Worm (Caenorhabditis elegans) whole organism, L1 larva: ENCODE measurements around the gene F41E6.17.

Experiments
- C16A3.4 ChIP-seq: fragments of 150-350 bp; optimal IDR thresholded peaks from 2 replicates; lab custom pipeline; 2014; ENCODE audit warnings: missing biosample characterization, missing genetic modification characterization
- F16B12.6 ChIP-seq: fragments of 150-350 bp; optimal IDR thresholded peaks from 2 replicates; lab custom pipeline; 2014; ENCODE audit warnings: missing biosample characterization, missing genetic modification characterization
- aha-1 ChIP-seq: fragments of 150-350 bp; optimal IDR thresholded peaks from 2 replicates; lab custom pipeline; 2014; ENCODE audit warnings: missing biosample characterization, missing genetic modification characterization
- alr-1 ChIP-seq: fragments of 200-800 bp; sonication (Bioruptor generic); optimal IDR thresholded peaks from 2 replicates; lab custom pipeline; 2018; ENCODE audit warnings: borderline replicate concordance, mild to moderate bottlenecking, missing genetic modification characterization, missing compliant biosample characterization
- ama-1 ChIP-seq: fragments of 150-350 bp; optimal IDR thresholded peaks from 2 replicates; lab custom pipeline; 2014
- blmp-1 ChIP-seq: fragments of 150-350 bp; optimal IDR thresholded peaks from 2 replicates; lab custom pipeline; 2014; ENCODE audit warnings: missing biosample characterization, missing genetic modification characterization
- ceh-88 ChIP-seq: fragments of 200-800 bp; sonication (Bioruptor generic); IDR thresholded peaks from 2 replicates; pipeline ENCODE4 v1.3.6; 2022; ENCODE audit warnings: missing genetic modification characterization, missing compliant biosample characterization
- ceh-90 ChIP-seq: sonication (generic microtip); optimal IDR thresholded peaks from 2 replicates; lab custom pipeline; 2016; ENCODE audit warnings: missing genetic modification characterization, missing compliant biosample characterization
- ces-1 ChIP-seq: fragments of 150-350 bp; optimal IDR thresholded peaks from 2 replicates; lab custom pipeline; 2014; ENCODE audit warnings: missing biosample characterization, missing genetic modification reagents, missing genetic modification characterization
- efl-1 ChIP-seq, 4 experiments: fragments of 150-350 bp; optimal IDR thresholded peaks in 3 of 4; peaks in 1 of 4; 1 replicate in 1 of 4; 2 replicates in 3 of 4; lab custom pipeline; 2014; ENCODE audit warnings: missing biosample characterization in 2 of 4, missing genetic modification characterization in 2 of 4, missing genetic modification reagents in 2 of 4
- efl-3 ChIP-seq: fragments of 200-800 bp; sonication (Bioruptor generic); optimal IDR thresholded peaks from 2 replicates; lab custom pipeline; 2018; ENCODE audit warnings: mild to moderate bottlenecking, missing genetic modification characterization, missing compliant biosample characterization
- egl-27 ChIP-seq, 2 experiments: fragments of 150-350 bp in 1 of 2; sonication (generic microtip); optimal IDR thresholded peaks; 3 replicates each; lab custom pipeline; 2017 to 2018; ENCODE audit warnings: missing biosample characterization in 2 of 2, missing genetic modification characterization in 2 of 2, missing genetic modification reagents in 2 of 2
- elt-2 ChIP-seq: sonication (generic microtip); optimal IDR thresholded peaks from 2 replicates; lab custom pipeline; 2016; ENCODE audit warnings: missing genetic modification characterization, mild to moderate bottlenecking, inconsistent platforms, missing compliant biosample characterization, missing genetic modification reagents
- elt-3 ChIP-seq, 6 experiments: fragments of 150-350 bp in 1 of 6; sonication (generic microtip); optimal IDR thresholded peaks; 2 replicates each; lab custom pipeline; 2017 to 2018; ENCODE audit warnings: missing biosample characterization in 6 of 6, missing genetic modification characterization in 6 of 6, inconsistent platforms in 1 of 6
- ets-5 ChIP-seq: fragments of 200-800 bp; sonication (Bioruptor generic); IDR thresholded peaks from 2 replicates; pipeline ENCODE4 v1.3.6; 2022; ENCODE audit warnings: missing genetic modification characterization, missing compliant biosample characterization
- fkh-10 ChIP-seq: sonication (generic microtip); optimal IDR thresholded peaks from 2 replicates; lab custom pipeline; 2017; ENCODE audit warnings: missing biosample characterization, missing genetic modification reagents, missing genetic modification characterization
- fos-1 ChIP-seq: fragments of 150-350 bp; optimal IDR thresholded peaks from 2 replicates; lab custom pipeline; 2014; ENCODE audit warnings: missing biosample characterization, missing genetic modification characterization
- grh-1 ChIP-seq: fragments of 200-800 bp; sonication (Bioruptor generic); IDR thresholded peaks from 2 replicates; pipeline ENCODE4 v1.3.6; 2022; ENCODE audit warnings: missing genetic modification reagents, missing genetic modification characterization, missing compliant biosample characterization
- hlh-4 ChIP-seq: sonication (generic microtip); optimal IDR thresholded peaks from 2 replicates; lab custom pipeline; 2016; ENCODE audit warnings: mild to moderate bottlenecking, missing genetic modification characterization, missing compliant biosample characterization
- irx-1 ChIP-seq: sonication (generic microtip); optimal IDR thresholded peaks from 2 replicates; lab custom pipeline; 2016; ENCODE audit warnings: missing genetic modification characterization, missing compliant biosample characterization
- jun-1 ChIP-seq: fragments of 150-350 bp; optimal IDR thresholded peaks from 2 replicates; lab custom pipeline; 2014; ENCODE audit warnings: missing biosample characterization, missing genetic modification reagents, missing genetic modification characterization
- lin-13 ChIP-seq: fragments of 150-350 bp; optimal IDR thresholded peaks from 2 replicates; lab custom pipeline; 2014; ENCODE audit warnings: missing biosample characterization, missing genetic modification reagents, missing genetic modification characterization
- lin-39 ChIP-seq: fragments of 150-350 bp; optimal IDR thresholded peaks from 2 replicates; lab custom pipeline; 2014; ENCODE audit warnings: missing biosample characterization, missing genetic modification reagents, missing genetic modification characterization
- lsy-2 ChIP-seq, 2 experiments: fragments of 150-350 bp; optimal IDR thresholded peaks; 2 replicates each; lab custom pipeline; 2014; ENCODE audit warnings: missing biosample characterization in 2 of 2, missing genetic modification characterization in 2 of 2
- nhr-11 ChIP-seq: fragments of 150-350 bp; optimal IDR thresholded peaks from 2 replicates; lab custom pipeline; 2014; ENCODE audit warnings: missing biosample characterization, missing genetic modification characterization
- nhr-12 ChIP-seq: sonication (generic microtip); optimal IDR thresholded peaks from 2 replicates; lab custom pipeline; 2017; ENCODE audit warnings: missing biosample characterization, missing genetic modification characterization
- nhr-19 ChIP-seq: fragments of 200-800 bp; sonication (Bioruptor generic); conservative IDR thresholded peaks from 2 replicates; pipeline ENCODE4 v1.3.6; 2022; ENCODE audit warnings: missing genetic modification characterization, missing compliant biosample characterization
- nhr-237 ChIP-seq: fragments of 150-350 bp; optimal IDR thresholded peaks from 2 replicates; lab custom pipeline; 2014; ENCODE audit warnings: missing biosample characterization, missing genetic modification characterization
- nhr-28 ChIP-seq: fragments of 150-350 bp; optimal IDR thresholded peaks from 2 replicates; lab custom pipeline; 2014; ENCODE audit warnings: missing biosample characterization, missing genetic modification characterization
- nhr-77 ChIP-seq: fragments of 150-350 bp; optimal IDR thresholded peaks from 2 replicates; lab custom pipeline; 2014; ENCODE audit warnings: missing biosample characterization, missing genetic modification characterization
- nhr-90 ChIP-seq: sonication (generic microtip); optimal IDR thresholded peaks from 2 replicates; lab custom pipeline; 2016; ENCODE audit warnings: mild to moderate bottlenecking, missing genetic modification characterization, missing compliant biosample characterization; ENCODE audit not compliant: poor library complexity
- skn-1 ChIP-seq: fragments of 150-350 bp; optimal IDR thresholded peaks from 2 replicates; lab custom pipeline; 2014; ENCODE audit warnings: missing biosample characterization, missing genetic modification characterization
- snpc-4 ChIP-seq: fragments of 150-350 bp; optimal IDR thresholded peaks from 2 replicates; lab custom pipeline; 2014; ENCODE audit warnings: missing biosample characterization, missing genetic modification characterization
- snu-23 ChIP-seq: sonication (generic microtip); optimal IDR thresholded peaks from 2 replicates; lab custom pipeline; 2016; ENCODE audit warnings: missing genetic modification characterization, missing compliant biosample characterization
- sox-4 ChIP-seq: sonication (generic microtip); optimal IDR thresholded peaks from 2 replicates; lab custom pipeline; 2016; ENCODE audit warnings: missing genetic modification characterization, missing compliant biosample characterization
- sptf-1 ChIP-seq: fragments of 150-350 bp; optimal IDR thresholded peaks from 2 replicates; lab custom pipeline; 2014; ENCODE audit warnings: missing biosample characterization, missing genetic modification characterization
- sup-37 ChIP-seq: fragments of 200-800 bp; sonication (Bioruptor generic); optimal IDR thresholded peaks from 2 replicates; lab custom pipeline; 2018; ENCODE audit warnings: mild to moderate bottlenecking, missing genetic modification characterization, missing compliant biosample characterization
- swsn-7 ChIP-seq: sonication (generic microtip); optimal IDR thresholded peaks from 2 replicates; lab custom pipeline; 2016; ENCODE audit warnings: missing genetic modification characterization, missing compliant biosample characterization
- tbx-2 ChIP-seq: sonication (generic microtip); optimal IDR thresholded peaks from 2 replicates; lab custom pipeline; 2016; ENCODE audit warnings: missing genetic modification characterization, missing compliant biosample characterization
- unc-130 ChIP-seq: fragments of 150-350 bp; optimal IDR thresholded peaks from 2 replicates; lab custom pipeline; 2017; ENCODE audit warnings: missing biosample characterization, missing genetic modification characterization, inconsistent platforms
- zip-4 ChIP-seq: fragments of 200-800 bp; sonication (Bioruptor generic); optimal IDR thresholded peaks from 2 replicates; lab custom pipeline; 2018; ENCODE audit warnings: mild to moderate bottlenecking, missing genetic modification characterization, moderate library complexity, missing compliant biosample characterization
- ztf-11 ChIP-seq, 2 experiments: sonication (generic microtip); optimal IDR thresholded peaks; 2 replicates each; lab custom pipeline; 2016 to 2017; ENCODE audit warnings: missing genetic modification characterization in 2 of 2, missing biosample characterization in 1 of 2, missing compliant biosample characterization in 1 of 2

F41E6.17 gene

ce11 chrV:8606099-8606696 lies 17.7 kb upstream of the F41E6.17 start, which contains the start of gene vps-60 (continued):
- TF ChIP-seq egl-27 (tag; optimal IDR thresholded peaks at IDR 0.05; lab: Kevin White, UChicago) (peak; percentile 52 to 57), fos-1 (tag; lab: Kevin White, UChicago) (peak; percentile 98), ama-1 (peak; percentile 10), sox-4 (tag; lab: Kevin White, UChicago) (peak; percentile 76), swsn-7 (tag; lab: Kevin White, UChicago) (peak; percentile 94), efl-3 (GFP tag; lab: Kevin White, UChicago) (no peak), nhr-28 (tag; lab: Kevin White, UChicago) (no peak), nhr-77 (tag; lab: Kevin White, UChicago) (peak; percentile 93), grh-1 (GFP tag; lab: Robert Waterston, UW) (peak; percentile 75), ceh-90 (peak; percentile 47), sptf-1 (tag; lab: Kevin White, UChicago) (no peak), C16A3.4 (tag; lab: Kevin White, UChicago) (peak; percentile 90), lin-13 (GFP tag; lab: Kevin White, UChicago) (peak; percentile 89), irx-1 (tag; lab: Kevin White, UChicago) (peak; percentile 79), aha-1 (tag; lab: Kevin White, UChicago) (peak; percentile 22), blmp-1 (tag; lab: Kevin White, UChicago) (peak; percentile 97), snpc-4 (tag; lab: Kevin White, UChicago) (peak; percentile 74), efl-1 (optimal IDR thresholded peaks at IDR 0.05; lab: Kevin White, UChicago) (peak; percentile 84 to 89), efl-1 (GFP tag; optimal IDR thresholded peaks at IDR 0.05 in 1 of 2; lab: Kevin White, UChicago) (peak; percentile 68 to 96), lin-39 (tag; lab: Kevin White, UChicago) (peak; percentile 48), jun-1 (tag; lab: Kevin White, UChicago) (peak; percentile 96), nhr-12 (tag; lab: Kevin White, UChicago) (no peak), F16B12.6 (tag; lab: Kevin White, UChicago) (peak; percentile 10), ztf-11 (tag; optimal IDR thresholded peaks at IDR 0.05; lab: Kevin White, UChicago) (peak in 1 of 2 experiments; percentile 46), unc-130 (peak; percentile 89), skn-1 (tag; lab: Kevin White, UChicago) (peak; percentile 91), tbx-2 (peak; percentile 95), nhr-237 (tag; lab: Kevin White, UChicago) (peak; percentile 84), fkh-10 (peak; percentile 85), zip-4 (GFP tag; lab: Kevin White, UChicago) (peak; percentile 55), lsy-2 (tag; optimal IDR thresholded peaks at IDR 0.05; lab: Kevin White, UChicago) (peak; percentile 89 to 96), snu-23 (peak; percentile 96), hlh-4 (tag; lab: Kevin White, UChicago) (no peak), ceh-88 (GFP tag; lab: Robert Waterston, UW) (peak; percentile 77; the same call in 1 of the 2 replicates), sup-37 (GFP tag; lab: Kevin White, UChicago) (no peak), nhr-11 (tag; lab: Kevin White, UChicago) (peak; percentile 37), nhr-90 (tag; lab: Kevin White, UChicago) (peak; percentile 86), elt-3 (tag; optimal IDR thresholded peaks at IDR 0.05; lab: Kevin White, UChicago) (peak in 5 of 6 experiments; percentile 48 to 91 (median 72)), ces-1 (GFP tag; lab: Kevin White, UChicago) (no peak), ets-5 (GFP tag; lab: Robert Waterston, UW) (no peak), alr-1 (no peak), nhr-19 (GFP tag; lab: Robert Waterston, UW) (peak; percentile 93), elt-2 (tag; lab: Kevin White, UChicago) (peak; percentile 79)
- TF ChIP-seq, all 84 proteins: peak for 62
